Fruit fly (Drosophila melanogaster) Kc167 (cell line): Measurements from ENCODE around the gene CG6481.

Source experiments
- Myc ChIP-seq: fragments of >200 bp; optimal IDR thresholded peaks from 2 replicates; lab custom pipeline; 2017; ENCODE audit warnings: missing external identifiers
- Sin3A ChIP-seq: fragments of >200 bp; optimal IDR thresholded peaks from 2 replicates; lab custom pipeline; 2018; ENCODE audit warnings: missing external identifiers
- h ChIP-seq: fragments of >200 bp; optimal IDR thresholded peaks from 3 replicates; lab custom pipeline; 2018; ENCODE audit warnings: missing external identifiers
- insv ChIP-seq: fragments of >200 bp; optimal IDR thresholded peaks from 3 replicates; lab custom pipeline; 2018; ENCODE audit warnings: missing external identifiers
- psq ChIP-seq: fragments of >200 bp; optimal IDR thresholded peaks from 2 replicates; lab custom pipeline; 2017; ENCODE audit warnings: missing external identifiers
- ttk ChIP-seq: sonication (Bioruptor generic); optimal IDR thresholded peaks from 2 replicates; lab custom pipeline; 2017; ENCODE audit warnings: missing external identifiers

DNA sequence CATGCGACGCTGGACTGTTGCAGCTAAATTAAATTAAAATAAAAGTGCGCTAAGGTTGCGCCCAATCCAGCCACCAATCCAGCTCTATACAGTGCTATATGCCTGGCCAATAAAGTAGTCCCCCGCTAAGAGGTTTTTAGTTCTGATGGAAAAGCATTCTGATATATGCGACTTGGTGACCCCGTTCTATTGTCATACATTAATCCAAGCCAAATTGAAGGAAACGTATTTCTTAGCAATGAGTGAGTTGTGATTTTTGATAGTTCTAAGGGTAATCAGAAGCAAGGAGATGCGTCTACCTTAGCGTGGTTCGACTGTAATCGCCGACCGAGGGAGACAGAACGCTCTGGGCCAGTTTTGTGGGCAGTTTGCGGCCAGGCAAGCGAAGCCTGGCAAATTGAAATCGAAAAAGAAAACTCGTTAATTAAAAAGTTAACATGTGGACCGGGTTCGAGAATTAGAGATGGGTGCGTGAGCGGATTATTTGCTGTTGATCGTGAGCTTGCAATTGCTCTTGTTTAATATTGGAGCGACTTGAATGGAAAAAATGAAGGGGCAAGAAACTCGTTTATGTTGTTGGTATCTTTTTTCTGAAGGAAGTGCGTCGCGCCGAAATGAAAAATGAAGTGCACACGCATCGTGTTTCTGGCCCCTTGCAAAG lies 16.1 kb upstream of the CG6481 start:
- TF ChIP-seq Sin3A (lab: Kevin White, UChicago), result no peak
- TF ChIP-seq ttk (lab: Kevin White, UChicago), result no peak
- TF ChIP-seq Myc (lab: Kevin White, UChicago), result no peak
- no peak for TF ChIP-seq insv
- TF ChIP-seq psq (lab: Kevin White, UChicago), result no peak
- TF ChIP-seq h (lab: Kevin White, UChicago), result no peak
